Worm (Caenorhabditis elegans): Measurements from ENCODE around the gene srt-30.

The srt-30 gene

ce11 chrV:3807846-3808245 lies 7.6 kb upstream of the srt-30 start:
- no peak for TF ChIP-seq dao-5 (tag; optimal IDR thresholded peaks at IDR 0.05)
- TF ChIP-seq him-1 (tag; optimal IDR thresholded peaks at IDR 0.05): no peak
- TF ChIP-seq W03F9.2 (tag; optimal IDR thresholded peaks at IDR 0.05): no peak

- no peak for TF ChIP-seq dao-5 (tag; optimal IDR thresholded peaks at IDR 0.05)
- TF ChIP-seq W03F9.2 (tag; optimal IDR thresholded peaks at IDR 0.05): no peak
- no peak for TF ChIP-seq him-1 (tag; optimal IDR thresholded peaks at IDR 0.05)
Measured at ce11 chrV:3805961-3806360, 5.7 kb upstream of the srt-30 start, which contains the start of gene srw-7. srw-7 (plus strand) TSS chrV:3806261.

ce11 chrV:3805499-3805898 lies 5.2 kb upstream of the srt-30 start, which contains the start of gene R08F11.4:
R08F11.4 (minus strand) TSS chrV:3805527.
- TF ChIP-seq him-1 (tag; optimal IDR thresholded peaks at IDR 0.05): no peak
- no peak for TF ChIP-seq W03F9.2 (tag; optimal IDR thresholded peaks at IDR 0.05)
- TF ChIP-seq dao-5 (tag; optimal IDR thresholded peaks at IDR 0.05): no peak

ce11 chrV:3803343-3803742 lies 3.1 kb upstream of the srt-30 start, which contains the start of gene cyp-33C8:
cyp-33C8 (minus strand) TSS chrV:3803542.
- no peak for TF ChIP-seq dao-5 (tag; optimal IDR thresholded peaks at IDR 0.05)
- TF ChIP-seq W03F9.2 (tag; optimal IDR thresholded peaks at IDR 0.05): no peak
- no peak for TF ChIP-seq him-1 (tag; optimal IDR thresholded peaks at IDR 0.05)

- TF ChIP-seq W03F9.2 (tag; optimal IDR thresholded peaks at IDR 0.05) (no peak), dao-5 (tag; optimal IDR thresholded peaks at IDR 0.05) (no peak), him-1 (tag; optimal IDR thresholded peaks at IDR 0.05) (no peak)
Measured at ce11 chrV:3801787-3802417, 1.6 kb upstream of the srt-30 start.

ce11 chrV:3799737-3800136 lies 541 bp downstream of the srt-30 start:
- TF ChIP-seq dao-5 (tag; optimal IDR thresholded peaks at IDR 0.05) (no peak), W03F9.2 (tag; optimal IDR thresholded peaks at IDR 0.05) (no peak), him-1 (tag; optimal IDR thresholded peaks at IDR 0.05) (no peak)

ce11 chrV:3790424-3790823 lies 9.9 kb downstream of the srt-30 start:
- no peak for TF ChIP-seq dao-5 (tag; optimal IDR thresholded peaks at IDR 0.05)
- no peak for TF ChIP-seq W03F9.2 (tag; optimal IDR thresholded peaks at IDR 0.05)
- TF ChIP-seq him-1 (tag; optimal IDR thresholded peaks at IDR 0.05): no peak

ce11 chrV:3789770-3790169 lies 10.5 kb downstream of the srt-30 start, which contains the start of gene R08F11.7:
R08F11.7 (plus strand) TSS chrV:3790070.
- TF ChIP-seq dao-5 (tag; optimal IDR thresholded peaks at IDR 0.05): no peak
- no peak for TF ChIP-seq him-1 (tag; optimal IDR thresholded peaks at IDR 0.05)
- TF ChIP-seq W03F9.2 (tag; optimal IDR thresholded peaks at IDR 0.05): no peak

ce11 chrV:3788538-3788937 lies 11.7 kb downstream of the srt-30 start:
- TF ChIP-seq dao-5 (tag; optimal IDR thresholded peaks at IDR 0.05): no peak
- TF ChIP-seq him-1 (tag; optimal IDR thresholded peaks at IDR 0.05): no peak
- no peak for TF ChIP-seq W03F9.2 (tag; optimal IDR thresholded peaks at IDR 0.05)

ce11 chrV:3784167-3784734 lies 16.0 kb downstream of the srt-30 start, which contains the start of gene R08F11.1:
R08F11.1 (minus strand) TSS chrV:3784217.
- TF ChIP-seq dao-5 (tag; optimal IDR thresholded peaks at IDR 0.05) (no peak), W03F9.2 (tag; optimal IDR thresholded peaks at IDR 0.05) (no peak), him-1 (tag; optimal IDR thresholded peaks at IDR 0.05) (no peak)

- no peak for TF ChIP-seq dao-5 (tag; optimal IDR thresholded peaks at IDR 0.05)
- TF ChIP-seq him-1 (tag; optimal IDR thresholded peaks at IDR 0.05): no peak
- no peak for TF ChIP-seq W03F9.2 (tag; optimal IDR thresholded peaks at IDR 0.05)
Measured at ce11 chrV:3776946-3777345, 23.3 kb downstream of the srt-30 start.

ce11 chrV:3776086-3776589 lies 24.1 kb downstream of the srt-30 start, which contains the start of gene cysl-3:
cysl-3 (minus strand) TSS chrV:3776136.
- TF ChIP-seq W03F9.2 (tag; optimal IDR thresholded peaks at IDR 0.05): no peak
- TF ChIP-seq dao-5 (tag; optimal IDR thresholded peaks at IDR 0.05): no peak
- no peak for TF ChIP-seq him-1 (tag; optimal IDR thresholded peaks at IDR 0.05)

ce11 chrV:3774653-3775052 lies 25.6 kb downstream of the srt-30 start:
- no peak for TF ChIP-seq W03F9.2 (tag; optimal IDR thresholded peaks at IDR 0.05)
- no peak for TF ChIP-seq dao-5 (tag; optimal IDR thresholded peaks at IDR 0.05)
- TF ChIP-seq him-1 (tag; optimal IDR thresholded peaks at IDR 0.05): no peak

- no peak for TF ChIP-seq dao-5 (tag; optimal IDR thresholded peaks at IDR 0.05)
- TF ChIP-seq him-1 (tag; optimal IDR thresholded peaks at IDR 0.05): no peak
- TF ChIP-seq W03F9.2 (tag; optimal IDR thresholded peaks at IDR 0.05): no peak
Measured at ce11 chrV:3773618-3774017, 26.7 kb downstream of the srt-30 start.

Measured in whole organism, L4/young adult.